Worm (Caenorhabditis elegans) whole organism, L2 larva: ENCODE measurements around the gene C09G12.5.

ENCODE experiments used
- Y55F3AM.14 ChIP-seq: fragments of 200-800 bp; sonication (Bioruptor generic); optimal IDR thresholded peaks from 2 replicates; lab custom pipeline; 2018; ENCODE audit warnings: mild to moderate bottlenecking, missing genetic modification characterization, missing compliant biosample characterization
- egl-27 ChIP-seq: sonication (generic microtip); optimal IDR thresholded peaks from 3 replicates; lab custom pipeline; 2017; ENCODE audit warnings: missing biosample characterization, missing genetic modification reagents, missing genetic modification characterization
- nhr-237 ChIP-seq: fragments of 150-350 bp; optimal IDR thresholded peaks from 2 replicates; lab custom pipeline; 2014; ENCODE audit warnings: missing biosample characterization, missing genetic modification characterization
- nhr-6 ChIP-seq: fragments of 150-350 bp; optimal IDR thresholded peaks from 2 replicates; lab custom pipeline; 2014; ENCODE audit warnings: missing biosample characterization, missing genetic modification characterization
- nhr-77 ChIP-seq: fragments of 150-350 bp; optimal IDR thresholded peaks from 2 replicates; lab custom pipeline; 2014; ENCODE audit warnings: missing biosample characterization, missing genetic modification characterization
- sma-3 ChIP-seq: sonication (generic microtip); optimal IDR thresholded peaks from 2 replicates; lab custom pipeline; 2016; ENCODE audit warnings: missing genetic modification reagents, missing genetic modification characterization, missing compliant biosample characterization
- unc-55 ChIP-seq: fragments of 150-350 bp; sonication (generic microtip); optimal IDR thresholded peaks from 3 replicates; lab custom pipeline; 2014; ENCODE audit warnings: missing biosample characterization, missing genetic modification reagents, missing genetic modification characterization

ce11 chrIV:3436021-3436420 lies 43.1 kb upstream of the C09G12.5 start, which contains the start of gene srz-32:
- TF ChIP-seq nhr-237: no peak
- TF ChIP-seq nhr-6 (tag; lab: Kevin White, UChicago): no peak
- no peak for TF ChIP-seq nhr-77 (tag; lab: Kevin White, UChicago)
- TF ChIP-seq unc-55 (GFP tag; lab: Kevin White, UChicago): no peak
- no peak for TF ChIP-seq egl-27 (tag; lab: Kevin White, UChicago)
- TF ChIP-seq Y55F3AM.14: no peak
- no peak for TF ChIP-seq sma-3 (GFP tag; lab: Kevin White, UChicago)
